Worm (Caenorhabditis elegans) whole organism, L1 larva: ENCODE results near the gene Y50D4B.2.

Experiments
- ceh-8 ChIP-seq: fragments of 200-800 bp; sonication (Bioruptor generic); optimal IDR thresholded peaks from 2 replicates; lab custom pipeline; 2018; ENCODE audit warnings: mild to moderate bottlenecking, missing genetic modification characterization, moderate library complexity, missing compliant biosample characterization
- fos-1 ChIP-seq: fragments of 150-350 bp; optimal IDR thresholded peaks from 2 replicates; lab custom pipeline; 2014; ENCODE audit warnings: missing biosample characterization, missing genetic modification characterization
- nhr-28 ChIP-seq: fragments of 150-350 bp; optimal IDR thresholded peaks from 2 replicates; lab custom pipeline; 2014; ENCODE audit warnings: missing biosample characterization, missing genetic modification characterization

DNA sequence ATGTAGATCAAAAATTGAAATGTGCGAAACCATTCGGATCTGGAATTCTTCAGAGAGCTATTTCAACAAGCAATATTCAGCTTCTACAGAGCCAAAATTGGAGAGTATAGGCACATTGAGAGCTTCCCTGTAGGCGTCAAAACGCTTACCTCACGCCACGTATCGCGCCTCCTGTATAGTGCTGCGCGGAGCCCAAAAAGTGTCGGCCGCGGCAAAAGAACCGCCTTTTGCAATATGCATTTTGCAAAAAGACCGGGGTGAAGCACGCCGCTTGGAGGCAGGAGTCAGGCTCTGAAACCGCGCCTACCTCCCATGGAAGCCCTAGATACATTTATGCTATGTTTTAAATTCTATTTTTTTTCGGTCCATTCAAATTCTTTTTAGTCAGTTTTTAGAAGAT is 48.7 kb upstream of the Y50D4B.2 start:
- TF ChIP-seq fos-1 (tag; lab: Kevin White, UChicago) (no peak), nhr-28 (no peak), ceh-8 (GFP tag; lab: Kevin White, UChicago) (no peak)
